Worm (Caenorhabditis elegans) whole organism, L3 larva: Measurements from ENCODE around the gene Y43F8B.24.

Source experiments
- ZK546.5 ChIP-seq: sonication (generic microtip); optimal IDR thresholded peaks from 2 replicates; lab custom pipeline; 2017; ENCODE audit warnings: missing biosample characterization, missing genetic modification characterization
- aly-2 ChIP-seq: fragments of 150-350 bp; optimal IDR thresholded peaks from 2 replicates; lab custom pipeline; 2014; ENCODE audit warnings: missing biosample characterization, missing genetic modification characterization
- ceh-16 ChIP-seq: sonication (generic microtip); optimal IDR thresholded peaks from 2 replicates; lab custom pipeline; 2017; ENCODE audit warnings: missing biosample characterization, missing genetic modification characterization
- ceh-28 ChIP-seq: fragments of 150-350 bp; optimal IDR thresholded peaks from 2 replicates; lab custom pipeline; 2014; ENCODE audit warnings: missing biosample characterization, missing genetic modification reagents, missing genetic modification characterization
- ceh-82 ChIP-seq: fragments of 150-350 bp; optimal IDR thresholded peaks from 2 replicates; lab custom pipeline; 2014; ENCODE audit warnings: missing biosample characterization, missing genetic modification characterization
- daf-12 ChIP-seq: fragments of 150-350 bp; optimal IDR thresholded peaks from 2 replicates; lab custom pipeline; 2014; ENCODE audit warnings: missing biosample characterization, missing genetic modification reagents, missing genetic modification characterization
- egl-27 ChIP-seq: sonication (generic microtip); optimal IDR thresholded peaks from 4 replicates; lab custom pipeline; 2017; ENCODE audit warnings: missing biosample characterization, missing genetic modification reagents, missing genetic modification characterization
- egl-5 ChIP-seq: fragments of 150-350 bp; optimal IDR thresholded peaks from 2 replicates; lab custom pipeline; 2017; ENCODE audit warnings: missing biosample characterization, missing genetic modification reagents, missing genetic modification characterization, inconsistent platforms
- elt-1 ChIP-seq: fragments of 150-350 bp; optimal IDR thresholded peaks from 2 replicates; lab custom pipeline; 2014; ENCODE audit warnings: missing biosample characterization, missing genetic modification characterization
- elt-2 ChIP-seq: sonication (generic microtip); optimal IDR thresholded peaks from 2 replicates; lab custom pipeline; 2016; ENCODE audit warnings: missing genetic modification reagents, mild to moderate bottlenecking, missing genetic modification characterization, missing compliant biosample characterization
- elt-3 ChIP-seq, 3 experiments: fragments of 150-350 bp in 1 of 3; sonication (generic microtip) in 2 of 3; optimal IDR thresholded peaks; 2 replicates in 2 of 3; 4 replicates in 1 of 3; lab custom pipeline; 2014 to 2017; ENCODE audit warnings: missing biosample characterization in 3 of 3, missing genetic modification characterization in 3 of 3
- fkh-10 ChIP-seq: sonication (generic microtip); optimal IDR thresholded peaks from 2 replicates; lab custom pipeline; 2017; ENCODE audit warnings: missing biosample characterization, missing genetic modification reagents, missing genetic modification characterization
- fkh-2 ChIP-seq: fragments of 150-350 bp; optimal IDR thresholded peaks from 2 replicates; lab custom pipeline; 2014; ENCODE audit warnings: missing biosample characterization, missing genetic modification reagents, missing genetic modification characterization
- fos-1 ChIP-seq: fragments of 150-350 bp; optimal IDR thresholded peaks from 2 replicates; lab custom pipeline; 2014; ENCODE audit warnings: missing biosample characterization, missing genetic modification characterization
- hmg-11 ChIP-seq: sonication (generic microtip); optimal IDR thresholded peaks from 2 replicates; lab custom pipeline; 2016; ENCODE audit warnings: missing genetic modification characterization, missing compliant biosample characterization
- jun-1 ChIP-seq: fragments of 150-350 bp; optimal IDR thresholded peaks from 2 replicates; lab custom pipeline; 2014; ENCODE audit warnings: missing biosample characterization, missing genetic modification reagents, missing genetic modification characterization
- lin-15B ChIP-seq: fragments of 150-350 bp; optimal IDR thresholded peaks from 2 replicates; lab custom pipeline; 2014; ENCODE audit warnings: missing biosample characterization, missing genetic modification characterization
- lsy-12 ChIP-seq: sonication (generic microtip); optimal IDR thresholded peaks from 2 replicates; lab custom pipeline; 2016; ENCODE audit warnings: mild to moderate bottlenecking, missing genetic modification characterization, missing compliant biosample characterization
- mdl-1 ChIP-seq: fragments of 150-350 bp; optimal IDR thresholded peaks from 2 replicates; lab custom pipeline; 2014; ENCODE audit warnings: missing biosample characterization, missing genetic modification characterization
- mml-1 ChIP-seq: fragments of 150-350 bp; sonication (generic microtip); optimal IDR thresholded peaks from 3 replicates; lab custom pipeline; 2014; ENCODE audit warnings: missing biosample characterization, missing genetic modification characterization
- nfya-1 ChIP-seq: sonication (generic microtip); optimal IDR thresholded peaks from 2 replicates; lab custom pipeline; 2017; ENCODE audit warnings: missing genetic modification characterization, mild to moderate bottlenecking, missing compliant biosample characterization, antibody characterized with exemption, moderate library complexity; ENCODE audit not compliant: insufficient read depth
- nhr-11 ChIP-seq: fragments of 150-350 bp; optimal IDR thresholded peaks from 2 replicates; lab custom pipeline; 2014; ENCODE audit warnings: missing biosample characterization, missing genetic modification characterization
- nhr-12 ChIP-seq: fragments of 150-350 bp; optimal IDR thresholded peaks from 2 replicates; lab custom pipeline; 2014; ENCODE audit warnings: missing biosample characterization, missing genetic modification characterization
- nhr-23 ChIP-seq: fragments of 150-350 bp; optimal IDR thresholded peaks from 2 replicates; lab custom pipeline; 2014; ENCODE audit warnings: missing biosample characterization, missing genetic modification reagents, missing genetic modification characterization
- nhr-237 ChIP-seq: fragments of 150-350 bp; optimal IDR thresholded peaks from 2 replicates; lab custom pipeline; 2014; ENCODE audit warnings: missing biosample characterization, missing genetic modification characterization
- nhr-25 ChIP-seq: sonication (generic microtip); optimal IDR thresholded peaks from 2 replicates; lab custom pipeline; 2017; ENCODE audit warnings: missing biosample characterization, missing genetic modification characterization
- nhr-28 ChIP-seq: fragments of 150-350 bp; optimal IDR thresholded peaks from 2 replicates; lab custom pipeline; 2014; ENCODE audit warnings: missing biosample characterization, missing genetic modification characterization
- nhr-43 ChIP-seq: sonication (generic microtip); optimal IDR thresholded peaks from 2 replicates; lab custom pipeline; 2016; ENCODE audit warnings: mild to moderate bottlenecking, missing genetic modification characterization, missing compliant biosample characterization; ENCODE audit not compliant: poor library complexity, severe bottlenecking
- nhr-67 ChIP-seq: fragments of 150-350 bp; optimal IDR thresholded peaks from 2 replicates; lab custom pipeline; 2014; ENCODE audit warnings: missing biosample characterization, missing genetic modification characterization
- nhr-76 ChIP-seq: fragments of 150-350 bp; sonication (generic microtip); optimal IDR thresholded peaks from 5 replicates; lab custom pipeline; 2014; ENCODE audit warnings: missing biosample characterization, missing genetic modification characterization
- nhr-77 ChIP-seq: fragments of 150-350 bp; optimal IDR thresholded peaks from 2 replicates; lab custom pipeline; 2014; ENCODE audit warnings: missing biosample characterization, missing genetic modification characterization
- pqm-1 ChIP-seq: fragments of 150-350 bp; optimal IDR thresholded peaks from 2 replicates; lab custom pipeline; 2017; ENCODE audit warnings: missing biosample characterization, missing genetic modification characterization, inconsistent platforms
- skn-1 ChIP-seq: fragments of 150-350 bp; optimal IDR thresholded peaks from 2 replicates; lab custom pipeline; 2014; ENCODE audit warnings: missing biosample characterization, missing genetic modification characterization
- snpc-4 ChIP-seq: fragments of 150-350 bp; optimal IDR thresholded peaks from 2 replicates; lab custom pipeline; 2014; ENCODE audit warnings: missing biosample characterization, missing genetic modification characterization
- tbx-2 ChIP-seq: sonication (generic microtip); optimal IDR thresholded peaks from 2 replicates; lab custom pipeline; 2016; ENCODE audit warnings: mild to moderate bottlenecking, missing genetic modification characterization, missing compliant biosample characterization
- unc-39 ChIP-seq: sonication (generic microtip); optimal IDR thresholded peaks from 4 replicates; lab custom pipeline; 2017; ENCODE audit warnings: missing biosample characterization, missing genetic modification characterization
- zag-1 ChIP-seq: fragments of 150-350 bp; optimal IDR thresholded peaks from 2 replicates; lab custom pipeline; 2014; ENCODE audit warnings: missing biosample characterization, missing genetic modification characterization
- ztf-11 ChIP-seq: fragments of 150-350 bp; optimal IDR thresholded peaks from 2 replicates; lab custom pipeline; 2014; ENCODE audit warnings: missing biosample characterization, missing genetic modification characterization

The Y43F8B.24 gene

DNA sequence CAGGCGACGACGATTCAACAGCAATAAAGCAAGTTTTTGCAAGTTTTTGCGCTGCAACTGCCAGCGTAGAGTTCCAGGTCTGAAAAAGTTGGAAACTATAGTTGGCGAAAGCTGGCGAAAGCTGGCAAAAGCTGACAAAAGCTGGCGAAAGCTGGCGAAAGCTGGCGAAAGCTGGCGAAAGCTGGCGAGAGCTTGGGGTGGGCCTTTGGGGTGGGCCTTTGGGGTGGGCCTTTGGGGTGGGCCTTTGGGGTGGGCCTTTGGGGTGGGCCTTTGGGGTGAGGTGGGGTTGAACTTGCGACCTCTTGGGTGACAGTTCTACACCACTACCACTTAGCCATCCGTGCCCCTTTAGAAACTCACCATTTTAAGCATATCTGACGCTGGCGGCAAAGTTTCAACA, 37.9 kb downstream of the Y43F8B.24 start:
- TF ChIP-seq nhr-23 (tag; lab: Kevin White, UChicago): no peak
- no peak for TF ChIP-seq mdl-1 (tag; lab: Kevin White, UChicago)
- TF ChIP-seq nhr-25 (tag; lab: Kevin White, UChicago): no peak
- no peak for TF ChIP-seq fos-1 (tag; lab: Kevin White, UChicago)
- TF ChIP-seq egl-5 (tag; lab: Kevin White, UChicago): no peak
- no peak for TF ChIP-seq daf-12 (tag; lab: Kevin White, UChicago)
- TF ChIP-seq elt-1 (tag; lab: Kevin White, UChicago): no peak
- no peak for TF ChIP-seq mml-1 (tag; lab: Kevin White, UChicago)
- TF ChIP-seq nhr-76 (tag; lab: Kevin White, UChicago): no peak
- no peak for TF ChIP-seq nhr-237
- TF ChIP-seq, all 47 proteins: peak for 0

- no peak for TF ChIP-seq hmg-11 (tag; lab: Kevin White, UChicago)
- no peak for TF ChIP-seq fkh-2 (tag; lab: Kevin White, UChicago)
- no peak for TF ChIP-seq nfya-1
- no peak for TF ChIP-seq nhr-237
- TF ChIP-seq tbx-2 (tag; lab: Kevin White, UChicago): no peak
- TF ChIP-seq ceh-16 (tag; lab: Kevin White, UChicago): no peak
- TF ChIP-seq mml-1 (tag; lab: Kevin White, UChicago): no peak
- no peak for TF ChIP-seq nhr-77 (tag; lab: Kevin White, UChicago)
- TF ChIP-seq ZK546.5 (tag; lab: Kevin White, UChicago): no peak
- no peak for TF ChIP-seq pqm-1 (tag; lab: Kevin White, UChicago)
Measured at ce11 chrV:19495587-19495986, 38.4 kb downstream of the Y43F8B.24 start, which contains the start of gene scl-21. Gene scl-21 (minus strand): TSS chrV:19495687.

DNA sequence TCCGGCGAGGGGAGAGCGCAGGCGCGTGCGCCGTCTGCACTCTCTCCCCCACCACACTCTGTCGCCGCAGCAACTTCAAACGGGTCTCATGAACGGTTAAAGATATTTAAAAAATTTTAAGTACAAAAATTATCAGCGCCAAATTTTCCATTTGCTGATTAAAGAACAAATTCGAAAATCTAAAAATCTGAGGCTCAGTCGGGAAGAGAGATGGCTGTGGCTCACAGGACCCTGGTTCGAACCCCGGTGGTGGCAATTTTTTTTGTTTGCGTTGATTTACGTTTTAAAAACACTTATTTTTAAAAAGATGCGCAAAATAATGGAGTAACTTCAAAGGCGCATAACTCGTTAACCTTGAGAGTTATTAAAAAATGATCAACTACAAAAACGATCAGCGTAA, 39.9 kb downstream of the Y43F8B.24 start:
- TF ChIP-seq nhr-11 (no peak), nhr-12 (tag; lab: Kevin White, UChicago) (no peak), nhr-28 (no peak), elt-1 (tag; lab: Kevin White, UChicago) (no peak)

DNA sequence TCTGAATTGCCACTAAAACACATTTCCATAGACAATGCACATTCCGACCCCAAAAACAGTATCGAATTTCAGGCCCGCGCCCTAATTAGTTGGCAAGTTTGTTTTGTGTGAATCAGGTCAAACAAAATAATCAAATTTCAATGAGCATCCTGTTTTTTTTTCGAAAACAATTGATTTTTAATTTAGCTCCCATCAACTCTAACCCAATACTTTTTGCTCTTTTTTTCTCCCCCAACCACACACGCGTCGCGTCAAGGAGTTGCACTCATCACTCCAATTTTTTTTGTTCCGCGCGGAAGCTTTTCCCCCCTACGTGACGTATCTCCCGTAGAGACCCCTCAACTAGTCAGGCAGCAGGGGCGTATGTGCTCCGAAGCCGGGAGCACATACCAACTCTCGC, 44.2 kb downstream of the Y43F8B.24 start:
- TF ChIP-seq ZK546.5 (tag; lab: Kevin White, UChicago) (no peak), skn-1 (no peak), unc-39 (tag; lab: Kevin White, UChicago) (no peak), daf-12 (tag; lab: Kevin White, UChicago) (no peak), jun-1 (tag; lab: Kevin White, UChicago) (no peak), egl-5 (tag; lab: Kevin White, UChicago) (no peak), nfya-1 (no peak), egl-27 (tag; lab: Kevin White, UChicago) (no peak), ceh-82 (tag; lab: Kevin White, UChicago) (no peak), hmg-11 (tag; lab: Kevin White, UChicago) (no peak), elt-2 (tag; lab: Kevin White, UChicago) (no peak), nhr-12 (tag; lab: Kevin White, UChicago) (no peak), nhr-76 (tag; lab: Kevin White, UChicago) (no peak), lsy-12 (tag; lab: Kevin White, UChicago) (no peak), mml-1 (tag; lab: Kevin White, UChicago) (no peak), lin-15B (tag; lab: Kevin White, UChicago) (no peak), snpc-4 (tag; lab: Kevin White, UChicago) (no peak), elt-3 (tag; optimal IDR thresholded peaks at IDR 0.05; lab: Kevin White, UChicago) (no peak)
- TF ChIP-seq, all 47 proteins: peak for 0

DNA sequence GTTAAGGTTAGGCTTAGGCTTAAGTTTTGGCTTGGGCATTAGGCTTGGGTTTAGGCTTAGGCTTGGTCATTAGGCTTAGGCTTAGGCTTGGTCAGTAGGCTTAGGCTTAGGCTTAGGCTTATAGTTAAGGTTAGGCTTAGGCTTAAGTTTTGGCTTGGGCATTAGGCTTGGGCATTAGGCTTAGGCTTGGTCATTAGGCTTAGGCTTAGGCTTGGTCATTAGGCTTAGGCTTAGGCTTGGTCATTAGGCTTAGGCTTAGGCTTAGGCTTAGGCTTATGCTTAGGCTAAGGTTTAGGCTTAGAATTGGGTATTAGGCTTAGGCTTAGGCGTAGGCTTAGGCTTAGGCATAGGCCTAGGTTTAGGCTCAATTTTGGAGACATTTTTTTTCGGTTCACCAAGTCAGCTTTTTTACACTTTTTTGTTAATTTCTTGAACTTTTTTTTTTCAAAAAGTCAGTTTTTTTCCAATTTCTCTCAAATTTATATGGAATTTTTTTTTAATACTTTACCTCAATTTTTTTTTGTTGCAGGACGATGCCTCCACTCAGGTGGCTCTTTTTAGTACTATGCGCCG, 45.4 kb downstream of the Y43F8B.24 start, which contains the start of gene Y43F8B.3:
Gene Y43F8B.3, plus strand, starts transcription at position 523 of the 573 bp plus-strand sequence.
- TF ChIP-seq nhr-237: no peak
- TF ChIP-seq nhr-43 (tag; lab: Kevin White, UChicago): no peak
- no peak for TF ChIP-seq fos-1 (tag; lab: Kevin White, UChicago)
- no peak for TF ChIP-seq lsy-12 (tag; lab: Kevin White, UChicago)
- TF ChIP-seq tbx-2 (tag; lab: Kevin White, UChicago): no peak
- TF ChIP-seq fkh-2 (tag; lab: Kevin White, UChicago): no peak
- no peak for TF ChIP-seq ceh-28 (tag; lab: Kevin White, UChicago)
- TF ChIP-seq zag-1 (tag; lab: Kevin White, UChicago): no peak
- no peak for TF ChIP-seq fkh-10 (GFP tag; lab: Kevin White, UChicago)
- TF ChIP-seq aly-2 (tag; lab: Kevin White, UChicago): no peak
- no peak for TF ChIP-seq elt-2 (tag; lab: Kevin White, UChicago)
- TF ChIP-seq nhr-67 (tag; lab: Kevin White, UChicago): no peak
- no peak for TF ChIP-seq daf-12 (tag; lab: Kevin White, UChicago)
- TF ChIP-seq lin-15B (tag; lab: Kevin White, UChicago): no peak
- no peak for TF ChIP-seq ztf-11 (tag; lab: Kevin White, UChicago)
- TF ChIP-seq mdl-1 (tag; lab: Kevin White, UChicago): no peak
